Fruit fly (Drosophila melanogaster): ENCODE data around the gene Sfp79B.

The Sfp79B gene

dm6 chr3L:22082420-22082819 is 2.3 kb downstream of the Sfp79B start, which contains the start of gene msopa:
Gene msopa (plus strand): TSS chr3L:22082720.
- TF ChIP-seq rn (GFP tag; IDR thresholded peaks at IDR 0.05) (no peak), CG12605 (GFP tag; IDR thresholded peaks at IDR 0.05) (no peak), CG13204 (GFP tag; optimal IDR thresholded peaks at IDR 0.05) (no peak), Pif1A (GFP tag; optimal IDR thresholded peaks at IDR 0.05) (no peak), CG8159 (tag; optimal IDR thresholded peaks at IDR 0.05) (no peak), CG4496 (GFP tag; IDR thresholded peaks at IDR 0.05) (no peak), CG8301 (tag; optimal IDR thresholded peaks at IDR 0.05) (no peak), CG9948 (tag; optimal IDR thresholded peaks at IDR 0.05) (no peak), Snoo (tag; optimal IDR thresholded peaks at IDR 0.05) (no peak), gl (tag; optimal IDR thresholded peaks at IDR 0.05) (no peak), CG10348 (GFP tag; IDR thresholded peaks at IDR 0.05) (no peak)

dm6 chr3L:22083131-22083648 is 3.1 kb downstream of the Sfp79B start:
- TF ChIP-seq Ets98B (GFP tag; IDR thresholded peaks at IDR 0.05) (no peak), Pif1A (GFP tag; optimal IDR thresholded peaks at IDR 0.05) (no peak), CG4496 (GFP tag; IDR thresholded peaks at IDR 0.05) (no peak), CG13204 (GFP tag; optimal IDR thresholded peaks at IDR 0.05) (no peak), CG12605 (GFP tag; IDR thresholded peaks at IDR 0.05) (no peak), CG14655 (GFP tag; optimal IDR thresholded peaks at IDR 0.05) (no peak), EcR (GFP tag; optimal IDR thresholded peaks at IDR 0.05) (no peak)

- TF ChIP-seq CG14655 (GFP tag; optimal IDR thresholded peaks at IDR 0.05) (peak; percentile 34), CG8159 (tag; optimal IDR thresholded peaks at IDR 0.05) (peak; percentile 6), CG12605 (GFP tag; IDR thresholded peaks at IDR 0.05) (no peak)
Observed at dm6 chr3L:22091339-22091738, 11.2 kb downstream of the Sfp79B start.

- TF ChIP-seq CG13204 (GFP tag; optimal IDR thresholded peaks at IDR 0.05), result no peak
- no peak for TF ChIP-seq D1 (tag; optimal IDR thresholded peaks at IDR 0.05)
- TF ChIP-seq CG8301 (tag; optimal IDR thresholded peaks at IDR 0.05), result no peak
- TF ChIP-seq CG8159 (tag; optimal IDR thresholded peaks at IDR 0.05), result no peak
- no peak for TF ChIP-seq CG15710 (tag; optimal IDR thresholded peaks at IDR 0.05)
- no peak for TF ChIP-seq CG32121 (GFP tag; IDR thresholded peaks at IDR 0.05)
- TF ChIP-seq Snoo (tag; optimal IDR thresholded peaks at IDR 0.05), result no peak
- TF ChIP-seq CG14655 (GFP tag; optimal IDR thresholded peaks at IDR 0.05), result no peak
- TF ChIP-seq Ets98B (GFP tag; IDR thresholded peaks at IDR 0.05), result no peak
- no peak for TF ChIP-seq Pif1B (GFP tag; optimal IDR thresholded peaks at IDR 0.05)
- TF ChIP-seq rn (GFP tag; IDR thresholded peaks at IDR 0.05), result no peak
- no peak for TF ChIP-seq Pif1A (GFP tag; optimal IDR thresholded peaks at IDR 0.05)
- TF ChIP-seq CG17806 (tag; optimal IDR thresholded peaks at IDR 0.05), result no peak
- TF ChIP-seq CG9948 (tag; optimal IDR thresholded peaks at IDR 0.05), result no peak
- TF ChIP-seq CG12605 (GFP tag; IDR thresholded peaks at IDR 0.05), result no peak
- TF ChIP-seq CG4496 (GFP tag; IDR thresholded peaks at IDR 0.05), result no peak
- no peak for TF ChIP-seq gl (tag; optimal IDR thresholded peaks at IDR 0.05)
- TF ChIP-seq fd96Ca (GFP tag; IDR thresholded peaks at IDR 0.05), result no peak
Observed at dm6 chr3L:22094308-22094866, 14.3 kb downstream of the Sfp79B start.

dm6 chr3L:22106704-22107103 is 26.6 kb downstream of the Sfp79B start:
- TF ChIP-seq CG10348 (GFP tag; IDR thresholded peaks at IDR 0.05) (no peak), Pif1A (GFP tag; optimal IDR thresholded peaks at IDR 0.05) (peak; percentile 15), CG9948 (tag; optimal IDR thresholded peaks at IDR 0.05) (peak; percentile 55), Ets98B (GFP tag; IDR thresholded peaks at IDR 0.05) (peak; percentile 16; the same call in 1 of the 2 replicates), CG4496 (GFP tag; IDR thresholded peaks at IDR 0.05) (no peak), CG32121 (GFP tag; IDR thresholded peaks at IDR 0.05) (no peak; the same call in 1 of the 2 replicates), CG12605 (GFP tag; IDR thresholded peaks at IDR 0.05) (no peak), Snoo (tag; optimal IDR thresholded peaks at IDR 0.05) (no peak), CG13204 (GFP tag; optimal IDR thresholded peaks at IDR 0.05) (no peak), Pif1B (GFP tag; optimal IDR thresholded peaks at IDR 0.05) (no peak), CG15710 (tag; optimal IDR thresholded peaks at IDR 0.05) (peak; percentile 28), D1 (tag; optimal IDR thresholded peaks at IDR 0.05) (no peak), CG8301 (tag; optimal IDR thresholded peaks at IDR 0.05) (peak; percentile 68), CG34367 (tag; optimal IDR thresholded peaks at IDR 0.05) (peak; percentile 22), gl (tag; optimal IDR thresholded peaks at IDR 0.05) (no peak), CG8159 (tag; optimal IDR thresholded peaks at IDR 0.05) (peak; percentile 47), fd96Ca (GFP tag; IDR thresholded peaks at IDR 0.05) (no peak), rn (GFP tag; IDR thresholded peaks at IDR 0.05) (no peak), EcR (GFP tag; optimal IDR thresholded peaks at IDR 0.05) (no peak), CG14655 (GFP tag; optimal IDR thresholded peaks at IDR 0.05) (peak; percentile 79), CG17806 (tag; optimal IDR thresholded peaks at IDR 0.05) (peak; percentile 35)

- TF ChIP-seq Pif1B (GFP tag; optimal IDR thresholded peaks at IDR 0.05) (no peak), EcR (GFP tag; optimal IDR thresholded peaks at IDR 0.05) (no peak), CG34367 (tag; optimal IDR thresholded peaks at IDR 0.05) (no peak), gl (tag; optimal IDR thresholded peaks at IDR 0.05) (no peak), fd96Ca (GFP tag; IDR thresholded peaks at IDR 0.05) (no peak), CG8159 (tag; optimal IDR thresholded peaks at IDR 0.05) (peak; percentile 10)
Observed at dm6 chr3L:22109903-22110302, 29.8 kb downstream of the Sfp79B start.

Measured in whole organism, pupa.